Fruit fly (Drosophila melanogaster): Measurements from ENCODE around the gene CG13484.

The CG13484 gene

dm6 chr3L:14059266-14059974 is 6.5 kb upstream of the CG13484 start:
- TF ChIP-seq vri (GFP tag; optimal IDR thresholded peaks at IDR 0.05): no peak
- peak; percentile 34 for TF ChIP-seq CG10669 (GFP tag; optimal IDR thresholded peaks at IDR 0.05)
- TF ChIP-seq Gug (GFP tag; IDR thresholded peaks at IDR 0.05): peak; percentile 25; the same call in 1 of the 2 replicates
- peak; percentile 29 for TF ChIP-seq fkh (GFP tag; optimal IDR thresholded peaks at IDR 0.05)
- TF ChIP-seq acj6 (GFP tag; optimal IDR thresholded peaks at IDR 0.05): peak; percentile 43
- TF ChIP-seq CG10631 (GFP tag; optimal IDR thresholded peaks at IDR 0.05): peak; percentile 17
- no peak for TF ChIP-seq Sox14 (GFP tag; optimal IDR thresholded peaks at IDR 0.05)
- peak; percentile 39 for TF ChIP-seq CG32006 (GFP tag; optimal IDR thresholded peaks at IDR 0.05)
- TF ChIP-seq CG3919 (GFP tag; optimal IDR thresholded peaks at IDR 0.05): peak; percentile 27
- peak; percentile 53 for TF ChIP-seq esn (GFP tag; optimal IDR thresholded peaks at IDR 0.05)
- TF ChIP-seq CG34406 (GFP tag; optimal IDR thresholded peaks at IDR 0.05): peak; percentile 35
- peak; percentile 50 for TF ChIP-seq net (GFP tag; optimal IDR thresholded peaks at IDR 0.05)
- TF ChIP-seq Hr39 (GFP tag; optimal IDR thresholded peaks at IDR 0.05): peak; percentile 39
- TF ChIP-seq cyc (GFP tag; optimal IDR thresholded peaks at IDR 0.05): peak; percentile 37
- no peak for TF ChIP-seq CG1621 (tag; optimal IDR thresholded peaks at IDR 0.05)
- TF ChIP-seq CG6163 (GFP tag; IDR thresholded peaks at IDR 0.05): peak; percentile 36; the same call in 2 of the 3 replicates
- no peak for TF ChIP-seq Hr38 (GFP tag; optimal IDR thresholded peaks at IDR 0.05)
- TF ChIP-seq Smox (GFP tag; optimal IDR thresholded peaks at IDR 0.05): no peak
- no peak for TF ChIP-seq CG11294 (GFP tag; IDR thresholded peaks at IDR 0.05)
- peak; percentile 30 for TF ChIP-seq CG8632 (GFP tag; optimal IDR thresholded peaks at IDR 0.05)
- TF ChIP-seq dsx (GFP tag; optimal IDR thresholded peaks at IDR 0.05; ENCODE audit: poor library complexity, severe bottlenecking): peak; percentile 24
- TF ChIP-seq Ets21C (GFP tag; optimal IDR thresholded peaks at IDR 0.05): no peak
- TF ChIP-seq CG11762 (GFP tag; optimal IDR thresholded peaks at IDR 0.05; ENCODE audit: insufficient read depth): no peak
- TF ChIP-seq CG6276 (GFP tag; optimal IDR thresholded peaks at IDR 0.05): peak; percentile 30
- TF ChIP-seq ss (GFP tag; optimal IDR thresholded peaks at IDR 0.05): peak; percentile 58 to 80
- TF ChIP-seq CG6854 (GFP tag; optimal IDR thresholded peaks at IDR 0.05): peak; percentile 49
- no peak for TF ChIP-seq CG6792 (GFP tag; optimal IDR thresholded peaks at IDR 0.05)
- TF ChIP-seq Sox15 (GFP tag; optimal IDR thresholded peaks at IDR 0.05): peak; percentile 25
- peak; percentile 46 for TF ChIP-seq topi (GFP tag; optimal IDR thresholded peaks at IDR 0.05)
- TF ChIP-seq salr (GFP tag; optimal IDR thresholded peaks at IDR 0.05): no peak
- no peak for TF ChIP-seq Blimp-1 (GFP tag; optimal IDR thresholded peaks at IDR 0.05)
- TF ChIP-seq pdm3 (GFP tag; optimal IDR thresholded peaks at IDR 0.05): peak; percentile 52
- TF ChIP-seq Eip75B (GFP tag; optimal IDR thresholded peaks at IDR 0.05): peak; percentile 28
- no peak for TF ChIP-seq CG11902 (GFP tag; optimal IDR thresholded peaks at IDR 0.05)
- TF ChIP-seq dac (GFP tag; optimal IDR thresholded peaks at IDR 0.05): no peak
- TF ChIP-seq CG31627 (GFP tag; optimal IDR thresholded peaks at IDR 0.05): peak; percentile 39
- peak; percentile 20 for TF ChIP-seq CG3032 (tag; optimal IDR thresholded peaks at IDR 0.05)
- peak; percentile 18 for TF ChIP-seq CG7368 (GFP tag; optimal IDR thresholded peaks at IDR 0.05)
- peak; percentile 36 for TF ChIP-seq lz (GFP tag; optimal IDR thresholded peaks at IDR 0.05)
- TF ChIP-seq Met (GFP tag; optimal IDR thresholded peaks at IDR 0.05): peak; percentile 54
- TF ChIP-seq fd59A (GFP tag; optimal IDR thresholded peaks at IDR 0.05): no peak
- peak; percentile 52; the same call in 2 of the 3 replicates for TF ChIP-seq eg (GFP tag; IDR thresholded peaks at IDR 0.05)
- no peak for TF ChIP-seq Eip93F (GFP tag; optimal IDR thresholded peaks at IDR 0.05)
- TF ChIP-seq svp (GFP tag): peak; percentile 98
- no peak for TF ChIP-seq Hr4 (GFP tag; optimal IDR thresholded peaks at IDR 0.05)
- TF ChIP-seq CG6808 (GFP tag; optimal IDR thresholded peaks at IDR 0.05): peak; percentile 54
- TF ChIP-seq Sox102F (GFP tag; optimal IDR thresholded peaks at IDR 0.05): peak; percentile 51
- TF ChIP-seq fd85E (GFP tag; optimal IDR thresholded peaks at IDR 0.05): no peak
- 0 out of 2 replicates have a peak, but pooled peaks have one; percentile 17 for TF ChIP-seq CG15336 (GFP tag; IDR thresholded peaks at IDR 0.05)
- TF ChIP-seq CG8319 (GFP tag; optimal IDR thresholded peaks at IDR 0.05): peak; percentile 5
- no peak for TF ChIP-seq CG8119 (GFP tag; IDR thresholded peaks at IDR 0.05)
